Worm (Caenorhabditis elegans) whole organism, early embryonic: ENCODE data around the gene fbxa-51.

ENCODE experiments used
- B0310.2 ChIP-seq: sonication (generic microtip); optimal IDR thresholded peaks from 2 replicates; lab custom pipeline; 2016; ENCODE audit warnings: mild to moderate bottlenecking, missing genetic modification characterization, missing compliant biosample characterization
- F13C5.2 ChIP-seq: sonication (generic microtip); optimal IDR thresholded peaks from 2 replicates; lab custom pipeline; 2017; ENCODE audit warnings: mild to moderate bottlenecking, missing genetic modification characterization, inconsistent platforms, missing compliant biosample characterization
- aly-1 ChIP-seq: sonication (generic microtip); optimal IDR thresholded peaks from 2 replicates; lab custom pipeline; 2016; ENCODE audit warnings: missing genetic modification characterization, missing compliant biosample characterization
- ama-1 ChIP-seq: fragments of 150-350 bp; optimal IDR thresholded peaks from 2 replicates; lab custom pipeline; 2014
- ceh-13 ChIP-seq: fragments of 200-800 bp; sonication (Bioruptor generic); optimal IDR thresholded peaks from 2 replicates; lab custom pipeline; 2018; ENCODE audit warnings: mild to moderate bottlenecking, missing genetic modification characterization, missing compliant biosample characterization
- ceh-36 ChIP-seq: sonication (generic microtip); optimal IDR thresholded peaks from 2 replicates; lab custom pipeline; 2016; ENCODE audit warnings: missing genetic modification characterization, inconsistent platforms, missing compliant biosample characterization
- ets-7 ChIP-seq: sonication (generic microtip); optimal IDR thresholded peaks from 2 replicates; lab custom pipeline; 2016; ENCODE audit warnings: missing genotype, missing genetic modification characterization, missing compliant biosample characterization
- flt-1 ChIP-seq: fragments of 200-800 bp; sonication (Bioruptor generic); IDR thresholded peaks from 2 replicates; pipeline ENCODE4 v1.3.6; 2022; ENCODE audit warnings: missing genetic modification characterization, missing compliant biosample characterization
- hmbx-1 ChIP-seq: sonication (generic microtip); optimal IDR thresholded peaks from 2 replicates; lab custom pipeline; 2016; ENCODE audit warnings: mild to moderate bottlenecking, missing genetic modification characterization, missing compliant biosample characterization
- hmg-4 ChIP-seq: fragments of 200-800 bp; sonication (Bioruptor generic); optimal IDR thresholded peaks from 2 replicates; lab custom pipeline; 2018; ENCODE audit warnings: mild to moderate bottlenecking, missing genetic modification characterization, missing compliant biosample characterization
- hnd-1 ChIP-seq: sonication (generic microtip); optimal IDR thresholded peaks from 2 replicates; lab custom pipeline; 2016; ENCODE audit warnings: missing genetic modification characterization, missing compliant biosample characterization
- pes-1 ChIP-seq: fragments of 200-800 bp; sonication (Bioruptor generic); IDR thresholded peaks from 2 replicates; pipeline ENCODE4 v1.3.6; 2022; ENCODE audit warnings: missing genetic modification reagents, missing genetic modification characterization, missing compliant biosample characterization
- scrt-1 ChIP-seq: fragments of 200-800 bp; sonication (Bioruptor generic); IDR thresholded peaks from 2 replicates; pipeline ENCODE4 v1.3.6; 2022; ENCODE audit warnings: missing genetic modification characterization, missing compliant biosample characterization
- sea-1 ChIP-seq: fragments of 200-800 bp; sonication (Bioruptor generic); conservative IDR thresholded peaks from 2 replicates; pipeline ENCODE4 v1.3.6; 2022; ENCODE audit warnings: missing genetic modification characterization, missing compliant biosample characterization
- tbx-11 ChIP-seq: fragments of 200-800 bp; sonication (Bioruptor generic); IDR thresholded peaks from 2 replicates; pipeline ENCODE4 v1.3.6; 2022; ENCODE audit warnings: missing genetic modification characterization, missing compliant biosample characterization
- tbx-37 ChIP-seq: fragments of 200-800 bp; sonication (Bioruptor generic); conservative IDR thresholded peaks from 2 replicates; pipeline ENCODE4 v1.3.6; 2022; ENCODE audit warnings: missing genetic modification reagents, missing genetic modification characterization, missing compliant biosample characterization
- tra-4 ChIP-seq: sonication (generic microtip); optimal IDR thresholded peaks from 2 replicates; lab custom pipeline; 2017; ENCODE audit warnings: missing genetic modification characterization, missing compliant biosample characterization

fbxa-51 gene

ce11 chrIII:966259-966658 is 4.2 kb downstream of the fbxa-51 start:
- TF ChIP-seq hmbx-1 (tag; lab: Kevin White, UChicago) (no peak), tra-4 (tag; lab: Kevin White, UChicago) (no peak), ama-1 (no peak), hmg-4 (no peak), tbx-37 (no peak), ceh-13 (GFP tag; lab: Kevin White, UChicago) (no peak), ceh-36 (no peak), tbx-11 (GFP tag; lab: Robert Waterston, UW) (no peak), ets-7 (tag; lab: Kevin White, UChicago) (no peak), pes-1 (GFP tag; lab: Robert Waterston, UW) (no peak), aly-1 (tag; lab: Kevin White, UChicago) (no peak), hnd-1 (tag; lab: Kevin White, UChicago) (no peak), flt-1 (GFP tag; lab: Robert Waterston, UW) (no peak), B0310.2 (no peak), scrt-1 (GFP tag; lab: Robert Waterston, UW) (no peak), sea-1 (GFP tag; lab: Robert Waterston, UW) (no peak)

DNA sequence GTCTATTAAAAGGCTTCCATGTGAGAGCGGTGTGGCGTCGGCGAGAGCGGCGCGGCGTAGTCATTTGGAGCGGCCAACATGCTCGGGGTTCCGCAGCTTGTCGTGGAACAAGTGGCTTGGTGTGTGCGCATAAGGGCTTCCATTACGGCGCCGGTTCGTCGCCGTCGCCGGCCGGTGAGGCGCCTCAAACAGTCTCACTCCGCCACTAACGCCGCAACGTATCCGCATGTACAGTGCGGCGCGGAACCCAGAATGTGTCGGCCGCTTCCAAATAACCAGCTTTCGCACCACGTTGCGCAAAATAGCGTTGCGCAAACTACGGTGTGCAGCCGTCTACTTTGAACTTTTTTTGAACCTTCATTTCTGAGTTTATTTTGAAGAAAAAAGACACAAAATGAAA is 8.9 kb downstream of the fbxa-51 start:
- no peak for TF ChIP-seq scrt-1 (GFP tag; lab: Robert Waterston, UW)

ce11 chrIII:978889-979288 is 16.8 kb downstream of the fbxa-51 start:
- TF ChIP-seq flt-1 (GFP tag; lab: Robert Waterston, UW) (no peak), hmbx-1 (tag; lab: Kevin White, UChicago) (no peak), hmg-4 (no peak), aly-1 (tag; lab: Kevin White, UChicago) (no peak), tra-4 (tag; lab: Kevin White, UChicago) (no peak), pes-1 (GFP tag; lab: Robert Waterston, UW) (no peak; the same call in 1 of the 2 replicates), sea-1 (GFP tag; lab: Robert Waterston, UW) (no peak), ceh-36 (no peak), tbx-37 (no peak), F13C5.2 (tag; lab: Kevin White, UChicago) (no peak), ceh-13 (GFP tag; lab: Kevin White, UChicago) (no peak), hnd-1 (tag; lab: Kevin White, UChicago) (no peak)

DNA sequence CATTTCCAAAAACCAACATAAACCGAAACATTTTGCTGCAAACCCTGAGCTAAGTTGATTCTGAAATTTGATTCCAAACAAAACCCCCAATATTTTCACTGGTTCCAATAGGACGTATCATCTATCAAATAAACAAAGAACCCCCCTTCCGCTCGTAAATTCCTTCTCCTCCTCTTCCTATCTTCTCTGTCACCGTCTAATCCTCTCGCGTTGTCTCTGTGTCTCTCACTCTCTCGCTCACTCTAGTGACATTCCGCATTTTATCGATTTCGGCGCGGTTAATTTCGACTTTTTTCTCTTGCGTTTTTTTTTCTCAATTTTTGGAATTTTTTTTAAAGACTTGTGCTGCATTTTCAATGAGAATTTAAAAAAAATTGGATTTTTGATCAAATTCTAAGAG is 19.9 kb downstream of the fbxa-51 start:
- TF ChIP-seq flt-1 (GFP tag; lab: Robert Waterston, UW) = no peak
- TF ChIP-seq tbx-11 (GFP tag; lab: Robert Waterston, UW) = no peak
- no peak for TF ChIP-seq F13C5.2 (tag; lab: Kevin White, UChicago)
- no peak for TF ChIP-seq tra-4 (tag; lab: Kevin White, UChicago)
- no peak for TF ChIP-seq hmbx-1 (tag; lab: Kevin White, UChicago)
- no peak for TF ChIP-seq ama-1
- TF ChIP-seq hnd-1 (tag; lab: Kevin White, UChicago) = no peak
- no peak for TF ChIP-seq B0310.2
- TF ChIP-seq ets-7 (tag; lab: Kevin White, UChicago) = no peak
- no peak for TF ChIP-seq tbx-37
- TF ChIP-seq ceh-36 = no peak
- TF ChIP-seq sea-1 (GFP tag; lab: Robert Waterston, UW) = no peak

DNA sequence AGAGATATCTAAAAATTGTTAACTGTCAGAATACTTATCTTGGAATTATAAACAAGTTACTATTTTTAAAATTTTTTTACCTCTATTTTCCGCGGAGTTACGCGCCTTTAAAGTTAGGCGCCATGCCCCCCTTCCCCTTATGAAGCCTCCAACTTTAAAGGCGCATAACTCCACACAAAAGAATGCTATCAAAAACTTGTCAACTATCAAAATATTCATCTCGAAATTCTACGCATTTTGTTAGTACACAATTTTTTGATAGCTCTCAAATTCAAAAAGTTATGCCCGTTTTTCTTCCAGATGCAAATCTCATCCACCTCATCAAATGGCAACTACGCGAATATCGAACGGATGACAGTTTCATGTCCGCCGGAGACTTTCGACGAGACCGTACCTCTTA is 20.9 kb downstream of the fbxa-51 start, which contains the start of gene tbc-10:
tbc-10 (plus strand) TSS at position 301 of the 400 bp plus-strand sequence.
- TF ChIP-seq aly-1 (tag; lab: Kevin White, UChicago) (no peak), B0310.2 (no peak), ceh-13 (GFP tag; lab: Kevin White, UChicago) (no peak), scrt-1 (GFP tag; lab: Robert Waterston, UW) (no peak), ama-1 (no peak), F13C5.2 (tag; lab: Kevin White, UChicago) (no peak), pes-1 (GFP tag; lab: Robert Waterston, UW) (no peak), ceh-36 (no peak), sea-1 (GFP tag; lab: Robert Waterston, UW) (no peak), ets-7 (tag; lab: Kevin White, UChicago) (no peak), hnd-1 (tag; lab: Kevin White, UChicago) (no peak), tbx-11 (GFP tag; lab: Robert Waterston, UW) (no peak), flt-1 (GFP tag; lab: Robert Waterston, UW) (no peak), tra-4 (tag; lab: Kevin White, UChicago) (no peak), tbx-37 (no peak), hmg-4 (no peak), hmbx-1 (tag; lab: Kevin White, UChicago) (no peak)

DNA sequence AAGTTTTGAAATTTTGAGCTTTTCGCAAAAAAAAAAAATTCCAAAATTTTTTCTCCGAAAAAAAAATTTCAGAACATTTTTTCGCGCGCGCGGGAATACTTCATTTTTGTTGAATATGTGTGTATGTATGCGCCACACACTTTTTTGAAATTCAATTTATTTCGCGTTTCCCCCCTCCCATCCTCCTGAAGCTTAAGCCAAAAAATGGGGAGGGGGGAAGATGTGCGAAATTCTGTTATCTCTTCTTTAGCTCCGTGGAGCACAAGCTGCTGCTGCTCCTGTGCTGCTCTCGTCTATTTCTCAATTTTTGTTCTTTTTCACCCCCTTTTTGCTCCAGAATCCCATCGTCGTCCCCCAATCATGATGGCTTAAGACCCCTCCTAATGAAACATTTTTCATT is 27.5 kb downstream of the fbxa-51 start:
- TF ChIP-seq F13C5.2 (tag; lab: Kevin White, UChicago) (no peak), sea-1 (GFP tag; lab: Robert Waterston, UW) (no peak), ama-1 (no peak), B0310.2 (no peak), flt-1 (GFP tag; lab: Robert Waterston, UW) (no peak), tbx-37 (no peak), ceh-13 (GFP tag; lab: Kevin White, UChicago) (no peak), tbx-11 (GFP tag; lab: Robert Waterston, UW) (no peak), hmbx-1 (tag; lab: Kevin White, UChicago) (no peak)

DNA sequence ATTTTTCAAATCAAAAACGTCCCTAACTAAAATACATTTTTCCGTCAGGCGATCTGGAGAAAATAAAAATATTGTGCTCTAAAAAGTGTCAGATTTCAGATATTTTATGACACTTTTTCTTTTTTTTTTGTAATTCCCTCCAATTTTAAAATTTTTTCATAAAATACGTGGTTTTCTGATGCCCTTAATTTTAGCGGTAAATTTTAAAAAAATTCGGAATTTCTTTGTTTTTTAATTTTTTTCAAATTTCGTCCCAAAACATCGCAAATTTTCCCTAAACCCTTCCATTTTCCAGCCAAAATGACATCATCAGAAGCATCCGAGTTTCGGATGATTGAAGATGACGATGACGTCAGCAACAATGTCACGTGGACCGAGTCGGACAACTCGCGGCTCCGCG is 29.5 kb downstream of the fbxa-51 start, which contains the start of gene trp-2:
trp-2 (plus strand) TSS at position 301 of the 400 bp plus-strand sequence.
- no peak for TF ChIP-seq scrt-1 (GFP tag; lab: Robert Waterston, UW)
- no peak for TF ChIP-seq pes-1 (GFP tag; lab: Robert Waterston, UW)
- no peak for TF ChIP-seq ama-1
- TF ChIP-seq aly-1 (tag; lab: Kevin White, UChicago) = no peak
- no peak for TF ChIP-seq ceh-36
- no peak for TF ChIP-seq B0310.2
- no peak for TF ChIP-seq tbx-11 (GFP tag; lab: Robert Waterston, UW)
- TF ChIP-seq F13C5.2 (tag; lab: Kevin White, UChicago) = no peak
- no peak for TF ChIP-seq hmbx-1 (tag; lab: Kevin White, UChicago)
- TF ChIP-seq tra-4 (tag; lab: Kevin White, UChicago) = no peak
- TF ChIP-seq ceh-13 (GFP tag; lab: Kevin White, UChicago) = no peak
- no peak for TF ChIP-seq hnd-1 (tag; lab: Kevin White, UChicago)
